Worm (Caenorhabditis elegans) whole organism, L3 larva: ENCODE measurements around the gene alh-12.
"Not testable (repeated sequence)": the region's sequence is repeated elsewhere in the genome, so short reads cannot be mapped to it uniquely, and the experiment has no call there.

Experiments used
- R02D3.7 ChIP-seq: fragments of 150-350 bp; optimal IDR thresholded peaks from 2 replicates; lab custom pipeline; 2014; ENCODE audit warnings: missing biosample characterization, missing genetic modification characterization
- ZK546.5 ChIP-seq: sonication (generic microtip); optimal IDR thresholded peaks from 2 replicates; lab custom pipeline; 2017; ENCODE audit warnings: missing biosample characterization, missing genetic modification characterization
- aly-2 ChIP-seq: fragments of 150-350 bp; optimal IDR thresholded peaks from 2 replicates; lab custom pipeline; 2014; ENCODE audit warnings: missing biosample characterization, missing genetic modification characterization
- ama-1 ChIP-seq: fragments of 150-350 bp; optimal IDR thresholded peaks from 2 replicates; lab custom pipeline; 2018
- ceh-9 ChIP-seq: sonication (generic microtip); optimal IDR thresholded peaks from 2 replicates; lab custom pipeline; 2018; ENCODE audit warnings: missing biosample characterization, missing genetic modification characterization
- egl-27 ChIP-seq: sonication (generic microtip); optimal IDR thresholded peaks from 4 replicates; lab custom pipeline; 2017; ENCODE audit warnings: missing biosample characterization, missing genetic modification reagents, missing genetic modification characterization
- egl-5 ChIP-seq: fragments of 150-350 bp; optimal IDR thresholded peaks from 2 replicates; lab custom pipeline; 2017; ENCODE audit warnings: missing biosample characterization, missing genetic modification reagents, missing genetic modification characterization, inconsistent platforms
- elt-2 ChIP-seq: sonication (generic microtip); optimal IDR thresholded peaks from 2 replicates; lab custom pipeline; 2016; ENCODE audit warnings: missing genetic modification reagents, mild to moderate bottlenecking, missing genetic modification characterization, missing compliant biosample characterization
- elt-3 ChIP-seq, 3 experiments: fragments of 150-350 bp in 1 of 3; sonication (generic microtip) in 2 of 3; optimal IDR thresholded peaks; 2 replicates in 2 of 3; 4 replicates in 1 of 3; lab custom pipeline; 2014 to 2017; ENCODE audit warnings: missing biosample characterization in 3 of 3, missing genetic modification characterization in 3 of 3
- eor-1 ChIP-seq, 2 experiments: fragments of 150-350 bp; optimal IDR thresholded peaks; 2 replicates each; lab custom pipeline; 2014 to 2018; ENCODE audit warnings: missing biosample characterization in 2 of 2, missing genetic modification characterization in 2 of 2
- fkh-2 ChIP-seq: fragments of 150-350 bp; optimal IDR thresholded peaks from 2 replicates; lab custom pipeline; 2014; ENCODE audit warnings: missing biosample characterization, missing genetic modification reagents, missing genetic modification characterization
- fos-1 ChIP-seq: fragments of 150-350 bp; optimal IDR thresholded peaks from 2 replicates; lab custom pipeline; 2014; ENCODE audit warnings: missing biosample characterization, missing genetic modification characterization
- lin-15B ChIP-seq: fragments of 150-350 bp; optimal IDR thresholded peaks from 2 replicates; lab custom pipeline; 2014; ENCODE audit warnings: missing biosample characterization, missing genetic modification characterization
- lin-39 ChIP-seq: fragments of 150-350 bp; optimal IDR thresholded peaks from 2 replicates; lab custom pipeline; 2018; ENCODE audit warnings: missing biosample characterization, missing genetic modification reagents, missing genetic modification characterization
- mdl-1 ChIP-seq: fragments of 150-350 bp; optimal IDR thresholded peaks from 2 replicates; lab custom pipeline; 2014; ENCODE audit warnings: missing biosample characterization, missing genetic modification characterization
- mml-1 ChIP-seq: fragments of 150-350 bp; sonication (generic microtip); optimal IDR thresholded peaks from 3 replicates; lab custom pipeline; 2014; ENCODE audit warnings: missing biosample characterization, missing genetic modification characterization
- nfya-1 ChIP-seq: sonication (generic microtip); optimal IDR thresholded peaks from 2 replicates; lab custom pipeline; 2017; ENCODE audit warnings: missing genetic modification characterization, mild to moderate bottlenecking, missing compliant biosample characterization, antibody characterized with exemption, moderate library complexity; ENCODE audit not compliant: insufficient read depth
- nhr-11 ChIP-seq: fragments of 150-350 bp; optimal IDR thresholded peaks from 2 replicates; lab custom pipeline; 2014; ENCODE audit warnings: missing biosample characterization, missing genetic modification characterization
- nhr-12 ChIP-seq: fragments of 150-350 bp; optimal IDR thresholded peaks from 2 replicates; lab custom pipeline; 2014; ENCODE audit warnings: missing biosample characterization, missing genetic modification characterization
- nhr-23 ChIP-seq: fragments of 150-350 bp; optimal IDR thresholded peaks from 2 replicates; lab custom pipeline; 2014; ENCODE audit warnings: missing biosample characterization, missing genetic modification reagents, missing genetic modification characterization
- nhr-237 ChIP-seq: fragments of 150-350 bp; optimal IDR thresholded peaks from 2 replicates; lab custom pipeline; 2014; ENCODE audit warnings: missing biosample characterization, missing genetic modification characterization
- nhr-25 ChIP-seq: sonication (generic microtip); optimal IDR thresholded peaks from 2 replicates; lab custom pipeline; 2017; ENCODE audit warnings: missing biosample characterization, missing genetic modification characterization
- nhr-28 ChIP-seq: fragments of 150-350 bp; optimal IDR thresholded peaks from 2 replicates; lab custom pipeline; 2014; ENCODE audit warnings: missing biosample characterization, missing genetic modification characterization
- nhr-43 ChIP-seq: sonication (generic microtip); optimal IDR thresholded peaks from 2 replicates; lab custom pipeline; 2016; ENCODE audit warnings: mild to moderate bottlenecking, missing genetic modification characterization, missing compliant biosample characterization; ENCODE audit not compliant: poor library complexity, severe bottlenecking
- nhr-76 ChIP-seq: fragments of 150-350 bp; sonication (generic microtip); optimal IDR thresholded peaks from 5 replicates; lab custom pipeline; 2014; ENCODE audit warnings: missing biosample characterization, missing genetic modification characterization
- nhr-77 ChIP-seq: fragments of 150-350 bp; optimal IDR thresholded peaks from 2 replicates; lab custom pipeline; 2014; ENCODE audit warnings: missing biosample characterization, missing genetic modification characterization
- pha-4 ChIP-seq: fragments of 150-350 bp; optimal IDR thresholded peaks from 2 replicates; lab custom pipeline; 2014; ENCODE audit warnings: missing biosample characterization, missing genetic modification reagents, missing genetic modification characterization
- pqm-1 ChIP-seq: fragments of 150-350 bp; optimal IDR thresholded peaks from 2 replicates; lab custom pipeline; 2017; ENCODE audit warnings: missing biosample characterization, missing genetic modification characterization, inconsistent platforms
- sea-2 ChIP-seq: fragments of 150-350 bp; sonication (generic microtip); optimal IDR thresholded peaks from 4 replicates; lab custom pipeline; 2014; ENCODE audit warnings: missing biosample characterization, missing genetic modification reagents, missing genetic modification characterization
- skn-1 ChIP-seq: fragments of 150-350 bp; optimal IDR thresholded peaks from 2 replicates; lab custom pipeline; 2014; ENCODE audit warnings: missing biosample characterization, missing genetic modification characterization
- snpc-4 ChIP-seq: fragments of 150-350 bp; optimal IDR thresholded peaks from 2 replicates; lab custom pipeline; 2014; ENCODE audit warnings: missing biosample characterization, missing genetic modification characterization
- unc-39 ChIP-seq: sonication (generic microtip); optimal IDR thresholded peaks from 4 replicates; lab custom pipeline; 2017; ENCODE audit warnings: missing biosample characterization, missing genetic modification characterization
- unc-62 ChIP-seq: fragments of 150-350 bp; sonication (generic microtip); optimal IDR thresholded peaks from 4 replicates; lab custom pipeline; 2014; ENCODE audit warnings: missing biosample characterization, missing genetic modification reagents, missing genetic modification characterization
- zag-1 ChIP-seq: fragments of 150-350 bp; optimal IDR thresholded peaks from 2 replicates; lab custom pipeline; 2014; ENCODE audit warnings: missing biosample characterization, missing genetic modification characterization
- ztf-11 ChIP-seq: fragments of 150-350 bp; optimal IDR thresholded peaks from 2 replicates; lab custom pipeline; 2014; ENCODE audit warnings: missing biosample characterization, missing genetic modification characterization
- ztf-4 ChIP-seq: fragments of 150-350 bp; optimal IDR thresholded peaks from 2 replicates; lab custom pipeline; 2014; ENCODE audit warnings: missing biosample characterization, missing genetic modification characterization

The alh-12 gene

ce11 chrIII:7468980-7469379 is 15.1 kb downstream of the alh-12 start, which contains the start of gene H14A12.5:
Gene H14A12.5, minus strand, starts transcription at chrIII:7469080.
- not testable (repeated sequence) for TF ChIP-seq ama-1; lin-39 (tag; lab: Kevin White, UChicago); elt-2 (tag; lab: Kevin White, UChicago)

ce11 chrIII:7478932-7479331 is 25.1 kb downstream of the alh-12 start:
- TF ChIP-seq elt-2 (tag; lab: Kevin White, UChicago) (peak; percentile 95), sea-2 (GFP tag; lab: Kevin White, UChicago) (no peak), pqm-1 (peak; percentile 90)

- TF ChIP-seq ztf-4 (tag; lab: Kevin White, UChicago) (no peak), nhr-76 (tag; lab: Kevin White, UChicago) (no peak), nhr-43 (tag; lab: Kevin White, UChicago) (no peak), nhr-237 (no peak), nhr-28 (no peak), fkh-2 (tag; lab: Kevin White, UChicago) (no peak), ceh-9 (tag; lab: Kevin White, UChicago) (no peak), egl-27 (tag; lab: Kevin White, UChicago) (no peak), aly-2 (tag; lab: Kevin White, UChicago) (no peak), ama-1 (no peak)
- TF ChIP-seq, all 47 proteins: peak for 0
These were observed 30.9 kb downstream of the alh-12 start for ce11 chrIII:7484765-7485164.

ce11 chrIII:7488303-7488702 is 34.4 kb downstream of the alh-12 start:
- no peak for TF ChIP-seq nhr-77 (tag; lab: Kevin White, UChicago)
- peak; percentile 33 for TF ChIP-seq nfya-1 (tag; lab: Kevin White, UChicago)
- TF ChIP-seq elt-3 (tag; optimal IDR thresholded peaks at IDR 0.05; lab: Kevin White, UChicago): peak in 2 of 3 experiments; percentile 30 to 90
- no peak for TF ChIP-seq nhr-12 (tag; lab: Kevin White, UChicago)
- TF ChIP-seq pha-4 (tag; lab: Kevin White, UChicago): no peak
- TF ChIP-seq unc-39 (tag; lab: Kevin White, UChicago): no peak
- TF ChIP-seq skn-1 (tag; lab: Kevin White, UChicago): no peak
- no peak for TF ChIP-seq eor-1 (tag; optimal IDR thresholded peaks at IDR 0.05; lab: Kevin White, UChicago)
- peak; percentile 83 for TF ChIP-seq nhr-25 (tag; lab: Kevin White, UChicago)
- no peak for TF ChIP-seq lin-39 (tag; lab: Kevin White, UChicago)
- TF ChIP-seq nhr-43 (tag; lab: Kevin White, UChicago): peak; percentile 3
- TF ChIP-seq mdl-1 (tag; lab: Kevin White, UChicago): peak; percentile 17
- no peak for TF ChIP-seq unc-62
- TF ChIP-seq nhr-28: no peak

ce11 chrIII:7489055-7489534 is 35.2 kb downstream of the alh-12 start, which contains the start of gene mup-4:
Gene mup-4, minus strand, starts transcription at chrIII:7489105.
- TF ChIP-seq nfya-1 (tag; lab: Kevin White, UChicago) (peak; percentile 50), nhr-25 (tag; lab: Kevin White, UChicago) (peak; percentile 11), elt-3 (tag; optimal IDR thresholded peaks at IDR 0.05; lab: Kevin White, UChicago) (no peak)

- TF ChIP-seq aly-2 (tag; lab: Kevin White, UChicago) (no peak), ama-1 (no peak), lin-39 (tag; lab: Kevin White, UChicago) (no peak), pqm-1 (no peak), snpc-4 (no peak), nhr-28 (no peak), ztf-11 (tag; lab: Kevin White, UChicago) (no peak), unc-62 (no peak), mdl-1 (tag; lab: Kevin White, UChicago) (no peak), mml-1 (tag; lab: Kevin White, UChicago) (no peak), nhr-11 (tag; lab: Kevin White, UChicago) (no peak), fkh-2 (tag; lab: Kevin White, UChicago) (no peak), nhr-25 (tag; lab: Kevin White, UChicago) (peak; percentile 20), lin-15B (tag; lab: Kevin White, UChicago) (no peak), ZK546.5 (no peak), nfya-1 (tag; lab: Kevin White, UChicago) (peak; percentile 6), pha-4 (tag; lab: Kevin White, UChicago) (no peak), fos-1 (tag; lab: Kevin White, UChicago) (no peak), zag-1 (tag; lab: Kevin White, UChicago) (no peak), eor-1 (tag; optimal IDR thresholded peaks at IDR 0.05; lab: Kevin White, UChicago) (no peak), R02D3.7 (tag; lab: Kevin White, UChicago) (no peak), egl-27 (tag; lab: Kevin White, UChicago) (no peak), egl-5 (no peak), nhr-76 (tag; lab: Kevin White, UChicago) (no peak), nhr-43 (tag; lab: Kevin White, UChicago) (peak; percentile 32), nhr-23 (no peak), nhr-12 (tag; lab: Kevin White, UChicago) (no peak), elt-3 (tag; optimal IDR thresholded peaks at IDR 0.05; lab: Kevin White, UChicago) (peak in 2 of 3 experiments; percentile 13 to 44)
These were observed 36.2 kb downstream of the alh-12 start for ce11 chrIII:7490061-7490460.
